Fruit fly (Drosophila melanogaster): Measurements from ENCODE around the gene yellow-f2.
A peak's percentile ranks its signal among the peaks of the same experiment; 100 is the strongest.

The yellow-f2 gene

dm6 chr3R:12962612-12963011 lies 32.3 kb downstream of the yellow-f2 start:
- TF ChIP-seq CG9948 (tag; optimal IDR thresholded peaks at IDR 0.05) (no peak), Snoo (tag; optimal IDR thresholded peaks at IDR 0.05) (no peak), EcR (GFP tag; optimal IDR thresholded peaks at IDR 0.05) (peak; percentile 30), fd96Ca (GFP tag; IDR thresholded peaks at IDR 0.05) (no peak)

DNA sequence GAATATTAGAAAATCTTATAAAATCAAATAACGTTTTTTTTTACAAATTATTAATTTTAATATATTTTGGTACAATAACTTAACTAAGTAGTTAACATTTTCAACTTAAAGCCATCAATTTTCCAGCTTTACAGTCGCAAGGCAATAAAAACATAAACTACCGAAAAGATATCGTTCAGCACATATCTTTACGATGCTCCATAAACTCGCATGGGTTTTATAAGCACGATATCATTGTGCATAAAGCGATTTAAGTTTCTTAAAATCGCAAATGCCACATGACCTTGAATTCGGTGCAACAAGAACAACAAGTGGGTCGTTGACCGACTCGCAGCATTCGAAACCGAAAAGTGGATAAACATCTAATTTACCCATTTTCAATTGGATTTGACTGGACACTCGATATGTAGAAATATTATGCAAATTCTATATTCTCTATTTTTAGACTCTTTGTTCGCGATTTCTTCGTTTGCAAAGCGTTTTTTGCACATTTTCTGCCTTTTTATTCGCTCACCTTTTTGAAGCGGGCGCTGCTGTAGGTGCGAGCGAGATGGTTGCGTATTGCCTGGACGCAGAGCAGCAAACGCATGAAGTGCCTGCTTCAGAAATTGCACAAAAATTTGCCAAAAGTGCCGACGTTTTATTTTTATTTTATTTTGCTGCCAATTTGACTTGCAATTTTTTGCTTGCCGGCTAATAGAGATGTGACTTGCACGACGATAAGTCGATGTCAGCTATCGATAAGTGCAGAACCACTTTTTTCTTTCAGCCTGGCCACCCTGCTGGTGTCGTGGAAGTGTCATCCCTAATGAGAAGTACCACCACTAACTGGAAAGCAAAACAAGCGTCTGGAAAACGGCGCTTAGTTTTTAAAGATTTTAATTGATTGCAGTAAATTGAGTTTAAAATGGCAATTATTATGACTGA lies 33.8 kb downstream of the yellow-f2 start, which contains the start of gene Spc25:
Gene Spc25, plus strand, starts transcription at position 817 of the 927 bp plus-strand sequence.
- TF ChIP-seq CG4496 (GFP tag; IDR thresholded peaks at IDR 0.05) (0 out of 3 replicates have a peak, but pooled peaks have one; percentile 48), Ets98B (GFP tag; IDR thresholded peaks at IDR 0.05) (no peak), CG34367 (tag; optimal IDR thresholded peaks at IDR 0.05) (no peak), D1 (tag; optimal IDR thresholded peaks at IDR 0.05) (peak; percentile 35), Pif1A (GFP tag; optimal IDR thresholded peaks at IDR 0.05) (peak; percentile 8), EcR (GFP tag; optimal IDR thresholded peaks at IDR 0.05) (peak; percentile 95)

- TF ChIP-seq CG4496 (GFP tag; IDR thresholded peaks at IDR 0.05), result 0 out of 3 replicates have a peak, but pooled peaks have one; percentile 16
- no peak for TF ChIP-seq Ets98B (GFP tag; IDR thresholded peaks at IDR 0.05)
- TF ChIP-seq gl (tag; optimal IDR thresholded peaks at IDR 0.05), result no peak
- no peak for TF ChIP-seq CG8159 (tag; optimal IDR thresholded peaks at IDR 0.05)
- TF ChIP-seq EcR (GFP tag; optimal IDR thresholded peaks at IDR 0.05), result peak; percentile 47
Observed at dm6 chr3R:12960227-12960626, 34.7 kb downstream of the yellow-f2 start.

DNA sequence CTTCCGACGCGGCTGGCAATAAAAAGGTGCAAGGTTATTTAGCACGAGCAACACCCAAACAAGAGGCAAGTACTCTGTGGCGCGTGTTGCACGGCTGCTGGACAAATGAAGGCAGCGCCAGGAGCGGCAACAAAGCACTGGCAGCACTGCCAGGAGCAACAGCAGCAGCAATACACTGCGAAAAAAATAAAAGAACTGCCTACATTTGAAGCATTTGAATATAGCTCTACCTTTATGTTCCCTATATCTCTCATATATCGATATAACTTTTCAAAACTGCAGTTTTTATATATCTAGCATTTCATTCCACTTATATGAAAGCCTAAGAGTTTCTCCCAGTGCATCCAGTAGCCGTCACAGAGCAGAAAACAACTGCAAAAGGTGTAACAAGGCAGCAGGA lies 37.6 kb downstream of the yellow-f2 start:
- TF ChIP-seq CG4496 (GFP tag; IDR thresholded peaks at IDR 0.05), result no peak
- TF ChIP-seq gl (tag; optimal IDR thresholded peaks at IDR 0.05), result no peak
- TF ChIP-seq CG8159 (tag; optimal IDR thresholded peaks at IDR 0.05), result peak; percentile 46
- TF ChIP-seq CG9948 (tag; optimal IDR thresholded peaks at IDR 0.05), result peak; percentile 20
- peak; percentile 31 for TF ChIP-seq Pif1A (GFP tag; optimal IDR thresholded peaks at IDR 0.05)
- TF ChIP-seq Pif1B (GFP tag; optimal IDR thresholded peaks at IDR 0.05), result no peak
- 0 out of 3 replicates have a peak, but pooled peaks have one; percentile 9 for TF ChIP-seq fd96Ca (GFP tag; IDR thresholded peaks at IDR 0.05)
- no peak for TF ChIP-seq CG10348 (GFP tag; IDR thresholded peaks at IDR 0.05)
- TF ChIP-seq CG14655 (GFP tag; optimal IDR thresholded peaks at IDR 0.05), result no peak
- no peak for TF ChIP-seq Snoo (tag; optimal IDR thresholded peaks at IDR 0.05)
- TF ChIP-seq CG34367 (tag; optimal IDR thresholded peaks at IDR 0.05), result peak; percentile 12
- no peak for TF ChIP-seq EcR (GFP tag; optimal IDR thresholded peaks at IDR 0.05)
- no peak for TF ChIP-seq Ets98B (GFP tag; IDR thresholded peaks at IDR 0.05)
- no peak for TF ChIP-seq CG13204 (GFP tag; optimal IDR thresholded peaks at IDR 0.05)
- no peak for TF ChIP-seq rn (GFP tag; IDR thresholded peaks at IDR 0.05)
- TF ChIP-seq CG8301 (tag; optimal IDR thresholded peaks at IDR 0.05), result no peak
- no peak for TF ChIP-seq D1 (tag; optimal IDR thresholded peaks at IDR 0.05)
- TF ChIP-seq CG15710 (tag; optimal IDR thresholded peaks at IDR 0.05), result peak; percentile 44
- no peak for TF ChIP-seq CG12605 (GFP tag; IDR thresholded peaks at IDR 0.05)
- no peak for TF ChIP-seq CG17806 (tag; optimal IDR thresholded peaks at IDR 0.05)
- TF ChIP-seq CG32121 (GFP tag; IDR thresholded peaks at IDR 0.05), result no peak
